Comparison of ENCODE assay signal across 5 worm cellular contexts in genomic region chrIV:4448343-4448742, ce11.
TF ChIP-seq lines count a peak whose summit lies in the region.

No protein-coding gene starts in this region.

TF ChIP-seq in whole organism, L1 larva, 84 proteins besides CTCF, POLR2A, EP300 and RAD21:
- TF ChIP-seq efl-1 (optimal IDR thresholded peaks at IDR 0.05; lab: Kevin White, UChicago) (no peak), efl-1 (GFP tag; optimal IDR thresholded peaks at IDR 0.05 in 1 of 2; lab: Kevin White, UChicago) (peak in 1 of 2 experiments; percentile 52), sptf-1 (tag; optimal IDR thresholded peaks at IDR 0.05; lab: Kevin White, UChicago) (no peak), grh-1 (GFP tag; IDR thresholded peaks at IDR 0.05; lab: Robert Waterston, UW) (no peak), egl-27 (tag; optimal IDR thresholded peaks at IDR 0.05; lab: Kevin White, UChicago) (no peak), ceh-90 (tag; optimal IDR thresholded peaks at IDR 0.05; lab: Kevin White, UChicago) (no peak), nhr-90 (tag; optimal IDR thresholded peaks at IDR 0.05; lab: Kevin White, UChicago; ENCODE audit: poor library complexity) (no peak), nhr-77 (tag; optimal IDR thresholded peaks at IDR 0.05; lab: Kevin White, UChicago) (no peak), dpl-1 (GFP tag; optimal IDR thresholded peaks at IDR 0.05; lab: Kevin White, UChicago) (no peak), hlh-17 (GFP tag; optimal IDR thresholded peaks at IDR 0.05; lab: Kevin White, UChicago; ENCODE audit: borderline replicate concordance) (no peak), sup-37 (GFP tag; optimal IDR thresholded peaks at IDR 0.05; lab: Kevin White, UChicago) (no peak), fkh-10 (GFP tag; optimal IDR thresholded peaks at IDR 0.05; lab: Kevin White, UChicago) (no peak), alr-1 (tag; optimal IDR thresholded peaks at IDR 0.05; lab: Kevin White, UChicago; ENCODE audit: borderline replicate concordance) (peak; percentile 88), Y116A8C.19 (tag; optimal IDR thresholded peaks at IDR 0.05; lab: Kevin White, UChicago; ENCODE audit: borderline replicate concordance) (no peak), nhr-237 (tag; optimal IDR thresholded peaks at IDR 0.05; lab: Kevin White, UChicago) (no peak)

TF ChIP-seq in whole organism, L3 larva, 47 proteins besides CTCF, POLR2A, EP300 and RAD21:
- no peak for TF ChIP-seq eor-1 (tag; optimal IDR thresholded peaks at IDR 0.05; lab: Kevin White, UChicago)
- no peak for TF ChIP-seq ZK546.5 (tag; optimal IDR thresholded peaks at IDR 0.05; lab: Kevin White, UChicago)
- TF ChIP-seq nhr-11 (tag; optimal IDR thresholded peaks at IDR 0.05; lab: Kevin White, UChicago), result no peak
- no peak for TF ChIP-seq egl-27 (tag; optimal IDR thresholded peaks at IDR 0.05; lab: Kevin White, UChicago)
- no peak for TF ChIP-seq nhr-76 (tag; optimal IDR thresholded peaks at IDR 0.05; lab: Kevin White, UChicago)
- peak; percentile 8 for TF ChIP-seq pha-4 (tag; optimal IDR thresholded peaks at IDR 0.05; lab: Kevin White, UChicago)
- TF ChIP-seq snpc-4 (tag; optimal IDR thresholded peaks at IDR 0.05; lab: Kevin White, UChicago), result no peak
- TF ChIP-seq nhr-77 (tag; optimal IDR thresholded peaks at IDR 0.05; lab: Kevin White, UChicago), result no peak

TF ChIP-seq in whole organism, L4 larva, 104 proteins besides CTCF, POLR2A, EP300 and RAD21:
- peak; percentile 15 for TF ChIP-seq mes-2 (tag; optimal IDR thresholded peaks at IDR 0.05; lab: Kevin White, UChicago; ENCODE audit: poor library complexity, severe bottlenecking)
- TF ChIP-seq pqm-1 (tag; optimal IDR thresholded peaks at IDR 0.05; lab: Kevin White, UChicago), result no peak
TF ChIP-seq in whole organism, L4 larva: peak in this region for 1.

TF ChIP-seq in whole organism, late embryonic, 69 proteins besides CTCF, POLR2A, EP300 and RAD21:
- TF ChIP-seq nfya-1 (tag; optimal IDR thresholded peaks at IDR 0.05; lab: Kevin White, UChicago) (no peak), K09A11.1 (tag; optimal IDR thresholded peaks at IDR 0.05; lab: Kevin White, UChicago; ENCODE audit: insufficient read depth) (no peak), K02D7.2 (tag; optimal IDR thresholded peaks at IDR 0.05; lab: Kevin White, UChicago) (no peak), C08G9.2 (tag; optimal IDR thresholded peaks at IDR 0.05; lab: Kevin White, UChicago) (no peak), ceh-31 (tag; optimal IDR thresholded peaks at IDR 0.05; lab: Kevin White, UChicago) (peak; percentile 3), ceh-24 (tag; optimal IDR thresholded peaks at IDR 0.05; lab: Kevin White, UChicago) (no peak), tbx-2 (tag; optimal IDR thresholded peaks at IDR 0.05; lab: Kevin White, UChicago) (peak; percentile 13), eyg-1 (tag; optimal IDR thresholded peaks at IDR 0.05; lab: Kevin White, UChicago) (no peak), ceh-2 (tag; optimal IDR thresholded peaks at IDR 0.05; lab: Kevin White, UChicago) (no peak), unc-55 (GFP tag; optimal IDR thresholded peaks at IDR 0.05; lab: Kevin White, UChicago) (no peak), F13H6.1 (tag; optimal IDR thresholded peaks at IDR 0.05; lab: Kevin White, UChicago) (no peak), unc-42 (tag; optimal IDR thresholded peaks at IDR 0.05; lab: Kevin White, UChicago) (peak; percentile 10), ztf-16 (tag; optimal IDR thresholded peaks at IDR 0.05; lab: Kevin White, UChicago) (no peak), fkh-6 (tag; optimal IDR thresholded peaks at IDR 0.05; lab: Kevin White, UChicago) (no peak), mec-3 (tag; optimal IDR thresholded peaks at IDR 0.05; lab: Kevin White, UChicago; ENCODE audit: borderline replicate concordance) (no peak), dve-1 (tag; optimal IDR thresholded peaks at IDR 0.05; lab: Kevin White, UChicago) (no peak), hlh-30 (tag; optimal IDR thresholded peaks at IDR 0.05; lab: Kevin White, UChicago; ENCODE audit: insufficient read depth) (peak; percentile 45), hlh-13 (GFP tag; optimal IDR thresholded peaks at IDR 0.05; lab: Kevin White, UChicago) (no peak), Y22D7AL.16 (tag; optimal IDR thresholded peaks at IDR 0.05; lab: Kevin White, UChicago) (no peak), ceh-19 (GFP tag; optimal IDR thresholded peaks at IDR 0.05; lab: Kevin White, UChicago) (no peak), tbx-7 (tag; optimal IDR thresholded peaks at IDR 0.05; lab: Kevin White, UChicago) (no peak), hlh-15 (tag; optimal IDR thresholded peaks at IDR 0.05; lab: Kevin White, UChicago) (no peak), ceh-48 (tag; optimal IDR thresholded peaks at IDR 0.05; lab: Kevin White, UChicago) (no peak), ceh-6 (GFP tag; optimal IDR thresholded peaks at IDR 0.05; lab: Kevin White, UChicago) (no peak), sox-2 (GFP tag; IDR thresholded peaks at IDR 0.05; lab: Robert Waterston, UW) (peak; percentile 73), ttx-3 (tag; optimal IDR thresholded peaks at IDR 0.05; lab: Kevin White, UChicago) (no peak), ref-2 (tag; optimal IDR thresholded peaks at IDR 0.05; lab: Kevin White, UChicago) (no peak), ceh-9 (tag; optimal IDR thresholded peaks at IDR 0.05; lab: Kevin White, UChicago) (no peak), ceh-14 (tag; optimal IDR thresholded peaks at IDR 0.05; lab: Kevin White, UChicago) (no peak)

TF ChIP-seq in whole organism, mixed stage, embryonic, 35 proteins besides CTCF, POLR2A, EP300 and RAD21:
- TF ChIP-seq lin-32 (GFP tag; optimal IDR thresholded peaks at IDR 0.05; lab: Kevin White, UChicago) (peak; percentile 97), lin-13 (tag; optimal IDR thresholded peaks at IDR 0.05; lab: Kevin White, UChicago) (no peak), ces-1 (GFP tag; optimal IDR thresholded peaks at IDR 0.05; lab: Kevin White, UChicago) (peak; percentile 62), ceh-43 (GFP tag; optimal IDR thresholded peaks at IDR 0.05; lab: Kevin White, UChicago) (no peak), zip-8 (tag; optimal IDR thresholded peaks at IDR 0.05; lab: Kevin White, UChicago) (peak; percentile 30), nhr-237 (tag; optimal IDR thresholded peaks at IDR 0.05; lab: Kevin White, UChicago) (no peak), drap-1 (GFP tag; optimal IDR thresholded peaks at IDR 0.05; lab: Kevin White, UChicago) (no peak), M03D4.4 (tag; optimal IDR thresholded peaks at IDR 0.05; lab: Kevin White, UChicago) (no peak), hlh-1 (tag; optimal IDR thresholded peaks at IDR 0.05; lab: Kevin White, UChicago) (peak; percentile 88), cnd-1 (tag; optimal IDR thresholded peaks at IDR 0.05; lab: Kevin White, UChicago) (peak; percentile 89), flh-1 (GFP tag; optimal IDR thresholded peaks at IDR 0.05; lab: Kevin White, UChicago) (no peak), elt-3 (tag; optimal IDR thresholded peaks at IDR 0.05; lab: Kevin White, UChicago) (no peak)
